Fruit fly (Drosophila melanogaster): ENCODE measurements around the gene CG14252.

The CG14252 gene

dm6 chr3R:26899982-26900381 lies 45.4 kb upstream of the CG14252 start:
- TF ChIP-seq CG1621 (tag; optimal IDR thresholded peaks at IDR 0.05) (no peak), Eip93F (GFP tag; optimal IDR thresholded peaks at IDR 0.05) (no peak), topi (GFP tag; optimal IDR thresholded peaks at IDR 0.05) (peak; percentile 35), ss (GFP tag; optimal IDR thresholded peaks at IDR 0.05) (no peak), Sox102F (GFP tag; optimal IDR thresholded peaks at IDR 0.05) (peak; percentile 53), Blimp-1 (GFP tag; optimal IDR thresholded peaks at IDR 0.05) (no peak), Ets21C (GFP tag; optimal IDR thresholded peaks at IDR 0.05) (no peak), Eip75B (GFP tag; optimal IDR thresholded peaks at IDR 0.05) (peak; percentile 26), CG34406 (GFP tag; optimal IDR thresholded peaks at IDR 0.05) (peak; percentile 60), Gug (GFP tag; IDR thresholded peaks at IDR 0.05) (peak; percentile 35; the same call in 1 of the 2 replicates), CG11762 (GFP tag; optimal IDR thresholded peaks at IDR 0.05; ENCODE audit: insufficient read depth) (peak; percentile 5), acj6 (GFP tag; optimal IDR thresholded peaks at IDR 0.05) (peak; percentile 62), CG11902 (GFP tag; optimal IDR thresholded peaks at IDR 0.05) (peak; percentile 24), fd59A (GFP tag; optimal IDR thresholded peaks at IDR 0.05) (no peak), CG6808 (GFP tag; optimal IDR thresholded peaks at IDR 0.05) (no peak), pdm3 (GFP tag; optimal IDR thresholded peaks at IDR 0.05) (peak; percentile 57), CG4318 (GFP tag; optimal IDR thresholded peaks at IDR 0.05) (peak; percentile 16), CG10669 (GFP tag; optimal IDR thresholded peaks at IDR 0.05) (peak; percentile 22), fkh (GFP tag; optimal IDR thresholded peaks at IDR 0.05) (no peak), Hr39 (GFP tag; optimal IDR thresholded peaks at IDR 0.05) (peak; percentile 38), Sox14 (GFP tag; optimal IDR thresholded peaks at IDR 0.05) (peak; percentile 39), Lpt (GFP tag; optimal IDR thresholded peaks at IDR 0.05) (peak; percentile 28), lz (GFP tag; optimal IDR thresholded peaks at IDR 0.05) (peak; percentile 31), Eip78C (GFP tag) (peak; percentile 85), CG6163 (GFP tag; IDR thresholded peaks at IDR 0.05) (peak; percentile 50; the same call in 1 of the 3 replicates), CG31627 (GFP tag; optimal IDR thresholded peaks at IDR 0.05) (peak; percentile 25), OdsH (GFP tag; optimal IDR thresholded peaks at IDR 0.05) (peak; percentile 66), Ets96B (tag; optimal IDR thresholded peaks at IDR 0.05) (peak; percentile 27), CG8319 (GFP tag; optimal IDR thresholded peaks at IDR 0.05) (peak; percentile 18), eg (GFP tag; IDR thresholded peaks at IDR 0.05) (peak; percentile 67), CG15336 (GFP tag; IDR thresholded peaks at IDR 0.05) (peak; percentile 76), Met (GFP tag; optimal IDR thresholded peaks at IDR 0.05) (peak; percentile 22), Hr38 (GFP tag; optimal IDR thresholded peaks at IDR 0.05) (no peak), CG8119 (GFP tag; IDR thresholded peaks at IDR 0.05) (peak; percentile 66), dac (GFP tag; optimal IDR thresholded peaks at IDR 0.05) (no peak), salr (GFP tag; optimal IDR thresholded peaks at IDR 0.05) (peak in 1 of 2 experiments; percentile 22), achi (GFP tag; optimal IDR thresholded peaks at IDR 0.05) (peak; percentile 60), Hr4 (GFP tag; optimal IDR thresholded peaks at IDR 0.05) (peak; percentile 61), esn (GFP tag; optimal IDR thresholded peaks at IDR 0.05) (peak; percentile 52), vri (GFP tag; optimal IDR thresholded peaks at IDR 0.05) (peak; percentile 14), fd85E (GFP tag; optimal IDR thresholded peaks at IDR 0.05) (no peak), CG8632 (GFP tag; optimal IDR thresholded peaks at IDR 0.05) (peak; percentile 45), cyc (GFP tag; optimal IDR thresholded peaks at IDR 0.05) (peak; percentile 29), CG6276 (GFP tag; optimal IDR thresholded peaks at IDR 0.05) (no peak), Sox15 (GFP tag; optimal IDR thresholded peaks at IDR 0.05) (peak; percentile 29), CG3919 (GFP tag; optimal IDR thresholded peaks at IDR 0.05) (peak; percentile 67), net (GFP tag; optimal IDR thresholded peaks at IDR 0.05) (peak; percentile 35), CG10631 (GFP tag; optimal IDR thresholded peaks at IDR 0.05) (peak; percentile 32), CG32006 (GFP tag; optimal IDR thresholded peaks at IDR 0.05) (peak; percentile 68), CG6792 (GFP tag; optimal IDR thresholded peaks at IDR 0.05) (peak; percentile 51), CG6854 (GFP tag; optimal IDR thresholded peaks at IDR 0.05) (no peak), CG9139 (GFP tag; optimal IDR thresholded peaks at IDR 0.05) (no peak), Smox (GFP tag; optimal IDR thresholded peaks at IDR 0.05) (no peak)

Data from whole organism, prepupa.